Fruit fly (Drosophila melanogaster) Kc167 (cell line): ENCODE data around the gene Pdf.

Experiments used
- Myc ChIP-seq: fragments of >200 bp; optimal IDR thresholded peaks from 2 replicates; lab custom pipeline; 2017; ENCODE audit warnings: missing external identifiers
- Sin3A ChIP-seq: fragments of >200 bp; optimal IDR thresholded peaks from 2 replicates; lab custom pipeline; 2018; ENCODE audit warnings: missing external identifiers
- h ChIP-seq: fragments of >200 bp; optimal IDR thresholded peaks from 3 replicates; lab custom pipeline; 2018; ENCODE audit warnings: missing external identifiers
- insv ChIP-seq: fragments of >200 bp; optimal IDR thresholded peaks from 3 replicates; lab custom pipeline; 2018; ENCODE audit warnings: missing external identifiers
- psq ChIP-seq: fragments of >200 bp; optimal IDR thresholded peaks from 2 replicates; lab custom pipeline; 2017; ENCODE audit warnings: missing external identifiers
- ttk ChIP-seq: sonication (Bioruptor generic); optimal IDR thresholded peaks from 2 replicates; lab custom pipeline; 2017; ENCODE audit warnings: missing external identifiers

The Pdf gene

dm6 chr3R:26455838-26456237, at the start of gene Pdf:
Gene Pdf (minus strand): TSS chr3R:26456141.
- TF ChIP-seq insv: no peak
- no peak for TF ChIP-seq ttk (lab: Kevin White, UChicago)

dm6 chr3R:26503317-26503716, 47.4 kb upstream of the Pdf start:
- TF ChIP-seq insv (no peak), psq (lab: Kevin White, UChicago) (no peak), ttk (lab: Kevin White, UChicago) (no peak), Sin3A (lab: Kevin White, UChicago) (no peak), Myc (no peak), h (lab: Kevin White, UChicago) (no peak)

DNA sequence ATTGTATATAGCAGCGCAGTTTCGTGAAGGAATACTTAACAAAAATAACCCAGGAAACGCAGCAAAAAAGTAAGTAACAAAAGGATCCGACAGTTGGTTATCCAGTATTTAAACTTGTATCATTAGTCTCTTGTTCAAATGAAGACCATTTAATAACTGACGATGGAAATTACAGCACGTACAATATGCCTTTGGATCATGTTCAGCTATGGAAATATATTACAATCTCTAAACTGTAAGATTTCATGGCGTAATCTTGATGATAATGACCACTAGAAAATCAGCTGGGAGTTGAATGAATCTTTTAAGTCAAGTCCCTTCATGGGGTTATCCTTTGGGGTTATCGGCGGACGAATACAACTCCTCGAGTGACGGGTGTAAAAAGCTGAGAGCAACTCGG, 47.0 kb upstream of the Pdf start:
- no peak for TF ChIP-seq ttk (lab: Kevin White, UChicago)
- no peak for TF ChIP-seq Sin3A (lab: Kevin White, UChicago)
- TF ChIP-seq insv: no peak
- no peak for TF ChIP-seq h (lab: Kevin White, UChicago)
- no peak for TF ChIP-seq Myc
- no peak for TF ChIP-seq psq (lab: Kevin White, UChicago)

dm6 chr3R:26502072-26502471, 46.1 kb upstream of the Pdf start:
- TF ChIP-seq psq (lab: Kevin White, UChicago) (no peak), h (lab: Kevin White, UChicago) (no peak), insv (no peak), ttk (lab: Kevin White, UChicago) (no peak), Sin3A (lab: Kevin White, UChicago) (no peak), Myc (no peak)

DNA sequence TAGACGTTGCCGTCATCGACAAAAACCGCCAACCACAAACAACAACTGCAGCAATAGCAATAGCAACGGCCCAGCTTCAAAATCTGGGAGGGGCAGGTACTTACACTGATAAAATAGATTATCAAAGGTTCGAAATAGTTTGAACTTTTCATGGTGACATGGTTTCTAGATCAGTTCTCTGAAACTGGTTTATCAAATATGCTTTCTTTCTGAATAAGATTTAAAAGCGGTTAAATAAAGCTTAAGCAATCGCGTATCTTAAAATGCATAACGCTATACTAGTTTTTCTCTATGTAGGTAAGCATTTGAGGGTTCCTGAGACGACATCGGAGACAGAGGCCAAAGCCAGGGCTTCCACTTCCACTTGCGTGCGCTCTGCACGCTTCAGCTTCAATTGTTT, 44.4 kb upstream of the Pdf start:
- TF ChIP-seq Sin3A (lab: Kevin White, UChicago) (no peak), Myc (no peak), ttk (lab: Kevin White, UChicago) (no peak), insv (no peak), h (lab: Kevin White, UChicago) (no peak), psq (lab: Kevin White, UChicago) (no peak)

- TF ChIP-seq ttk (lab: Kevin White, UChicago): no peak
- no peak for TF ChIP-seq Sin3A (lab: Kevin White, UChicago)
- no peak for TF ChIP-seq Myc
- no peak for TF ChIP-seq insv
- TF ChIP-seq psq (lab: Kevin White, UChicago): no peak
- TF ChIP-seq h (lab: Kevin White, UChicago): no peak
Observed at dm6 chr3R:26499136-26499535, 43.2 kb upstream of the Pdf start.

- no peak for TF ChIP-seq Myc
- no peak for TF ChIP-seq h (lab: Kevin White, UChicago)
- no peak for TF ChIP-seq psq (lab: Kevin White, UChicago)
- TF ChIP-seq insv: no peak
- no peak for TF ChIP-seq Sin3A (lab: Kevin White, UChicago)
- TF ChIP-seq ttk (lab: Kevin White, UChicago): no peak
Observed at dm6 chr3R:26496356-26496755, 40.4 kb upstream of the Pdf start.

- no peak for TF ChIP-seq insv
- no peak for TF ChIP-seq Sin3A (lab: Kevin White, UChicago)
- no peak for TF ChIP-seq Myc
- TF ChIP-seq ttk (lab: Kevin White, UChicago): no peak
- TF ChIP-seq h (lab: Kevin White, UChicago): no peak
- no peak for TF ChIP-seq psq (lab: Kevin White, UChicago)
Observed at dm6 chr3R:26494247-26494646, 38.3 kb upstream of the Pdf start.

DNA sequence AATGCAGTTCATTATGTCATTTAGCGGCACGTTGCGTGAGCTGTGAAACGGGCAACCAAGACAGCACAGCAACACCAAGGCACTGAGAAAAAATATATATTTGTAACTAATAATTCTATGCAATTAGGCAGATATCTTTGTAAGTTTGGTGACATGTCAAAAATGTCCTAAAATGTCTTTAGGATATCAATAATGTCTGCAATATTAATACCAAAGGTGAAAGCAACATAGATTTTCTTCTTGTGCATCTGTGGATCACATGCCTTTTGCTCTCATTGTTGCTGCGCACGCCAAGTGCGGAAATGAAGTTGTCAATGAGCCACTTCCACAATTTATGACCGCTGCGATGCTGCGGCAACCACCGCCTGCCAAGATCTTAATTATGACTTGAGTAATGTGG, 33.5 kb upstream of the Pdf start:
- no peak for TF ChIP-seq h (lab: Kevin White, UChicago)
- TF ChIP-seq psq (lab: Kevin White, UChicago): no peak

- TF ChIP-seq h (lab: Kevin White, UChicago): no peak
Observed at dm6 chr3R:26485240-26485865, 29.4 kb upstream of the Pdf start.

DNA sequence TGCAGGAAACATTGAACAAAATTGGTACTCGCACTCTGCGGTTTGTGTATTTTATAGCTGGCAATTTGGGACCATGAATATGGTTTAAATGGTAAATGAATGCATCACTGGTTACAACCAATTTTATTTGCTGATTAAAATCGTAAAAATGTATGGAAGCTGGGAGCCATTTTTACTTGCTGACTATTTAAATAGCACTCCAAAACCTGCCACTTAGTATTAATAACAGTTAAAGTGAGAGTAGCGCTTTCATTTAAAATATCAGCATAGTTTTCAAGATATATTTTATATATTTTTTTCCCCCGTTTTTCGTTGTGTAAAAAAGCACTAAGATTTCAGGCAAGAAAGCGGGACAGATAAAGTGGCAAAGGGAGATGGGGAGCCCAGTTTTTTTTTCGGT, 28.6 kb upstream of the Pdf start:
- TF ChIP-seq ttk (lab: Kevin White, UChicago): no peak
- no peak for TF ChIP-seq psq (lab: Kevin White, UChicago)
- TF ChIP-seq Sin3A (lab: Kevin White, UChicago): no peak
- TF ChIP-seq insv: no peak
- TF ChIP-seq Myc: no peak
- no peak for TF ChIP-seq h (lab: Kevin White, UChicago)

dm6 chr3R:26483657-26484056, 27.7 kb upstream of the Pdf start:
- no peak for TF ChIP-seq Myc
- TF ChIP-seq ttk (lab: Kevin White, UChicago): no peak

- no peak for TF ChIP-seq Myc
- no peak for TF ChIP-seq Sin3A (lab: Kevin White, UChicago)
- no peak for TF ChIP-seq psq (lab: Kevin White, UChicago)
- TF ChIP-seq insv: no peak
- TF ChIP-seq ttk (lab: Kevin White, UChicago): no peak
- no peak for TF ChIP-seq h (lab: Kevin White, UChicago)
Observed at dm6 chr3R:26481231-26481630, 25.3 kb upstream of the Pdf start.

dm6 chr3R:26480362-26480761, 24.4 kb upstream of the Pdf start:
- no peak for TF ChIP-seq ttk (lab: Kevin White, UChicago)
- TF ChIP-seq psq (lab: Kevin White, UChicago): no peak
- no peak for TF ChIP-seq Myc
- no peak for TF ChIP-seq insv
- TF ChIP-seq Sin3A (lab: Kevin White, UChicago): no peak
- TF ChIP-seq h (lab: Kevin White, UChicago): no peak
